Fruit fly (Drosophila melanogaster) whole organism, embryonic: ENCODE data around the gene Mis12.

ENCODE experiments used
- ATbp ChIP-seq: fragments of 200-800 bp; sonication (Bioruptor generic); optimal IDR thresholded peaks from 2 replicates; lab custom pipeline; 2017; ENCODE audit warnings: missing biosample characterization, mild to moderate bottlenecking, missing genetic modification characterization, missing genetic modification reagents
- BEAF-32 ChIP-seq: fragments of 200-800 bp; sonication (Bioruptor generic); optimal IDR thresholded peaks from 3 replicates; lab custom pipeline; 2017; ENCODE audit warnings: missing biosample characterization, missing genetic modification characterization, mild to moderate bottlenecking, moderate library complexity, missing genetic modification reagents
- CG10147 ChIP-seq: fragments of 200-800 bp; sonication (Bioruptor generic); optimal IDR thresholded peaks from 2 replicates; lab custom pipeline; 2019; ENCODE audit warnings: missing biosample characterization, mild to moderate bottlenecking, missing genetic modification characterization, moderate library complexity
- CG1024 ChIP-seq: fragments of 200-800 bp; sonication (Bioruptor generic); IDR thresholded peaks from 2 replicates; pipeline ENCODE4 v1.3.6; 2022; ENCODE audit warnings: missing biosample characterization, missing genetic modification characterization
- CG10543 ChIP-seq: fragments of 200-800 bp; sonication (Bioruptor generic); optimal IDR thresholded peaks from 3 replicates; lab custom pipeline; 2017; ENCODE audit warnings: missing biosample characterization, mild to moderate bottlenecking, missing genetic modification characterization, moderate library complexity
- CG10979 ChIP-seq: fragments of 200-800 bp; sonication (Bioruptor generic); optimal IDR thresholded peaks from 2 replicates; lab custom pipeline; 2018; ENCODE audit warnings: missing biosample characterization, mild to moderate bottlenecking, missing genetic modification characterization, moderate library complexity
- CG14667 ChIP-seq: fragments of 200-800 bp; sonication (Bioruptor generic); IDR thresholded peaks from 2 replicates; pipeline ENCODE4 v1.3.6; 2022; ENCODE audit warnings: missing biosample characterization, missing genetic modification characterization
- CG14860 ChIP-seq: fragments of 200-800 bp; sonication (Bioruptor generic); IDR thresholded peaks from 3 replicates; pipeline ENCODE4 v1.3.6; 2022; ENCODE audit warnings: missing biosample characterization, missing genetic modification characterization; ENCODE audit not compliant: partially characterized antibody
- CG15601 ChIP-seq: fragments of 200-800 bp; sonication (Bioruptor generic); optimal IDR thresholded peaks from 3 replicates; lab custom pipeline; 2019; ENCODE audit warnings: missing biosample characterization, mild to moderate bottlenecking, missing genetic modification characterization, moderate library complexity
- CG17359 ChIP-seq: fragments of 200-800 bp; sonication (Bioruptor generic); optimal IDR thresholded peaks from 3 replicates; lab custom pipeline; 2018; ENCODE audit warnings: missing biosample characterization, mild to moderate bottlenecking, missing genetic modification characterization, moderate library complexity
- CG32772 ChIP-seq: fragments of 200-800 bp; sonication (Bioruptor generic); IDR thresholded peaks from 2 replicates; pipeline ENCODE4 v1.3.6; 2022; ENCODE audit warnings: missing biosample characterization, missing genetic modification characterization
- CG34422 ChIP-seq: fragments of 200-800 bp; sonication (Bioruptor generic); IDR thresholded peaks from 3 replicates; pipeline ENCODE4 v1.3.6; 2022; ENCODE audit warnings: missing biosample characterization, missing genetic modification characterization
- CG9437 ChIP-seq: fragments of 200-800 bp; sonication (Bioruptor generic); optimal IDR thresholded peaks from 2 replicates; lab custom pipeline; 2018; ENCODE audit warnings: missing biosample characterization, mild to moderate bottlenecking, missing genetic modification characterization
- CHES-1-like ChIP-seq: fragments of 200-800 bp; sonication (Bioruptor generic); optimal IDR thresholded peaks from 2 replicates; lab custom pipeline; 2016; ENCODE audit warnings: missing biosample characterization, missing genetic modification characterization
- D ChIP-seq, 2 experiments: fragments of 200-800 bp in 1 of 2; fragments of >200 bp in 1 of 2; sonication (Bioruptor generic) in 1 of 2; optimal IDR thresholded peaks; 2 replicates in 1 of 2; 3 replicates in 1 of 2; lab custom pipeline; 2017; ENCODE audit warnings: mild to moderate bottlenecking in 1 of 2, missing biosample characterization in 1 of 2, missing genetic modification characterization in 1 of 2, missing genetic modification reagents in 1 of 2
- Dref ChIP-seq: fragments of 200-800 bp; sonication (Bioruptor generic); IDR thresholded peaks from 2 replicates; pipeline ENCODE4 v1.3.6; 2022; ENCODE audit warnings: missing biosample characterization, missing genetic modification characterization
- Ets65A ChIP-seq: fragments of 200-800 bp; sonication (Bioruptor generic); peaks from one replicate; lab custom pipeline; 2016; ENCODE audit warnings: missing biosample characterization, missing genetic modification characterization
- Lhr ChIP-seq: fragments of 200-800 bp; sonication (Bioruptor generic); optimal IDR thresholded peaks from 3 replicates; lab custom pipeline; 2017; ENCODE audit warnings: mild to moderate bottlenecking, missing biosample characterization, missing genetic modification reagents, missing genetic modification characterization
- MESR4 ChIP-seq: fragments of 200-800 bp; sonication (Bioruptor generic); optimal IDR thresholded peaks from 2 replicates; lab custom pipeline; 2018; ENCODE audit warnings: missing biosample characterization, mild to moderate bottlenecking, missing genetic modification characterization, moderate library complexity
- Pdp1 ChIP-seq, 2 experiments: fragments of 200-800 bp; sonication (Bioruptor generic); optimal IDR thresholded peaks; 3 replicates each; lab custom pipeline; 2016; ENCODE audit warnings: missing biosample characterization in 2 of 2, missing genetic modification characterization in 2 of 2, mild to moderate bottlenecking in 1 of 2, moderate library complexity in 1 of 2
- Spps ChIP-seq: fragments of 200-800 bp; sonication (Bioruptor generic); optimal IDR thresholded peaks from 2 replicates; lab custom pipeline; 2018; ENCODE audit warnings: missing biosample characterization, mild to moderate bottlenecking, missing genetic modification characterization
- Sry-β ChIP-seq: fragments of 200-800 bp; sonication (Bioruptor generic); optimal IDR thresholded peaks from 2 replicates; lab custom pipeline; 2018; ENCODE audit warnings: missing biosample characterization, mild to moderate bottlenecking, missing genetic modification characterization, moderate library complexity
- Stat92E ChIP-seq, 3 experiments: fragments of >200 bp in 2 of 3; fragments of 200-800 bp in 1 of 3; sonication (Bioruptor generic) in 1 of 3; optimal IDR thresholded peaks; 2 replicates each; lab custom pipeline; 2017 to 2019; ENCODE audit warnings: missing biosample characterization in 3 of 3, missing genetic modification characterization in 3 of 3, mild to moderate bottlenecking in 1 of 3, moderate library complexity in 1 of 3
- Trl ChIP-seq, 3 experiments: fragments of >200 bp in 2 of 3; fragments of 200-800 bp in 1 of 3; sonication (Bioruptor generic) in 1 of 3; optimal IDR thresholded peaks; 2 replicates in 1 of 3; 3 replicates in 2 of 3; lab custom pipeline; 2016 to 2017; ENCODE audit warnings: missing biosample characterization in 1 of 3, missing genetic modification characterization in 1 of 3
- cato ChIP-seq: fragments of 200-800 bp; sonication (Bioruptor generic); optimal IDR thresholded peaks from 2 replicates; lab custom pipeline; 2016; ENCODE audit warnings: missing biosample characterization, missing genetic modification characterization, borderline replicate concordance
- chm ChIP-seq: fragments of 200-800 bp; sonication (Bioruptor generic); IDR thresholded peaks from 2 replicates; pipeline ENCODE4 v1.3.6; 2022; ENCODE audit warnings: missing biosample characterization, missing genetic modification characterization
- crol ChIP-seq: fragments of 200-800 bp; sonication (Bioruptor generic); IDR thresholded peaks from 2 replicates; pipeline ENCODE4 v1.3.6; 2022; ENCODE audit warnings: missing biosample characterization, missing genetic modification characterization
- dmrt99B ChIP-seq: fragments of 200-800 bp; sonication (Bioruptor generic); optimal IDR thresholded peaks from 2 replicates; lab custom pipeline; 2018; ENCODE audit warnings: missing biosample characterization, mild to moderate bottlenecking, missing genetic modification characterization, moderate library complexity
- eve ChIP-seq, 2 experiments: fragments of >200 bp; optimal IDR thresholded peaks; 2 replicates each; lab custom pipeline; 2017; ENCODE audit warnings: missing biosample characterization in 2 of 2, missing genetic modification characterization in 2 of 2
- fu2 ChIP-seq: fragments of 200-800 bp; sonication (Bioruptor generic); optimal IDR thresholded peaks from 2 replicates; lab custom pipeline; 2016; ENCODE audit warnings: missing biosample characterization, missing genetic modification characterization
- gem ChIP-seq: fragments of 200-800 bp; sonication (Bioruptor generic); optimal IDR thresholded peaks from 2 replicates; lab custom pipeline; 2019; ENCODE audit warnings: missing biosample characterization, mild to moderate bottlenecking, missing genetic modification characterization, moderate library complexity
- grau ChIP-seq: fragments of 200-800 bp; optimal IDR thresholded peaks from 3 replicates; lab custom pipeline; 2019; ENCODE audit warnings: missing biosample characterization, mild to moderate bottlenecking, missing genetic modification characterization, moderate library complexity
- ham ChIP-seq: fragments of 200-800 bp; sonication (Bioruptor generic); IDR thresholded peaks from 2 replicates; pipeline ENCODE4 v1.3.6; 2022; ENCODE audit warnings: missing biosample characterization, missing genetic modification characterization
- her ChIP-seq: fragments of 200-800 bp; sonication (Bioruptor generic); optimal IDR thresholded peaks from 2 replicates; lab custom pipeline; 2016; ENCODE audit warnings: missing biosample characterization, missing genetic modification characterization
- kah ChIP-seq: fragments of 200-800 bp; sonication (Bioruptor generic); optimal IDR thresholded peaks from 2 replicates; lab custom pipeline; 2018; ENCODE audit warnings: missing biosample characterization, mild to moderate bottlenecking, missing genetic modification characterization
- mld ChIP-seq: fragments of 200-800 bp; sonication (Bioruptor generic); IDR thresholded peaks from 3 replicates; pipeline ENCODE4 v1.3.6; 2022; ENCODE audit warnings: missing biosample characterization, missing genetic modification characterization; ENCODE audit not compliant: partially characterized antibody
- onecut ChIP-seq: fragments of 200-800 bp; sonication (Bioruptor generic); IDR thresholded peaks from 2 replicates; pipeline ENCODE4 v1.3.6; 2022; ENCODE audit warnings: missing biosample characterization, missing genetic modification characterization
- pb ChIP-seq: fragments of 200-800 bp; sonication (Bioruptor generic); optimal IDR thresholded peaks from 3 replicates; lab custom pipeline; 2016; ENCODE audit warnings: missing biosample characterization, missing genetic modification characterization
- row ChIP-seq: fragments of 200-800 bp; sonication (Bioruptor generic); IDR thresholded peaks from 3 replicates; pipeline ENCODE4 v1.3.6; 2022; ENCODE audit warnings: missing biosample characterization, missing genetic modification characterization
- sens ChIP-seq: fragments of 200-800 bp; sonication (Bioruptor generic); peaks from one replicate; lab custom pipeline; 2016; ENCODE audit warnings: missing biosample characterization, missing genetic modification characterization
- sim ChIP-seq: fragments of 200-800 bp; sonication (Bioruptor generic); IDR thresholded peaks from 2 replicates; pipeline ENCODE4 v1.3.6; 2022; ENCODE audit warnings: missing biosample characterization, missing genetic modification characterization
- so ChIP-seq: fragments of 200-800 bp; sonication (Bioruptor generic); IDR thresholded peaks from 3 replicates; pipeline ENCODE4 v1.3.6; 2022; ENCODE audit warnings: missing biosample characterization, missing genetic modification characterization
- tna ChIP-seq: fragments of 200-800 bp; sonication (Bioruptor generic); IDR thresholded peaks from 2 replicates; pipeline ENCODE4 v1.3.6; 2022; ENCODE audit warnings: missing biosample characterization, missing genetic modification characterization; ENCODE audit not compliant: partially characterized antibody
- unc-4 ChIP-seq: fragments of 200-800 bp; sonication (Bioruptor generic); IDR thresholded peaks from 2 replicates; pipeline ENCODE4 v1.3.6; 2022; ENCODE audit warnings: missing biosample characterization, missing genetic modification characterization; ENCODE audit not compliant: partially characterized antibody

The Mis12 gene

dm6 chr3L:6979387-6980249 lies 10.8 kb upstream of the Mis12 start, which contains the start of gene Galphai (continued):
- peak; percentile 55 for TF ChIP-seq CHES-1-like (GFP tag; lab: Kevin White, UChicago)
- peak; percentile 38 for TF ChIP-seq pb (GFP tag; lab: Kevin White, UChicago)
- peak; percentile 53 for TF ChIP-seq Dref (GFP tag; lab: Robert Waterston, UW)
- TF ChIP-seq CG10543: peak; percentile 13
- TF ChIP-seq CG17359: no peak
- TF ChIP-seq Pdp1 (GFP tag; optimal IDR thresholded peaks at IDR 0.05; lab: Kevin White, UChicago): peak in 1 of 2 experiments; percentile 82
- TF ChIP-seq ATbp (GFP tag; lab: Kevin White, UChicago): no peak
- peak; percentile 20; the same call in 1 of the 3 replicates for TF ChIP-seq so (GFP tag; lab: Robert Waterston, UW)
- no peak for TF ChIP-seq tna
- TF ChIP-seq CG10147 (GFP tag; lab: Kevin White, UChicago): peak; percentile 23
- TF ChIP-seq Spps (tag; lab: Kevin White, UChicago): peak; percentile 15
- peak; percentile 41 for TF ChIP-seq unc-4 (GFP tag; lab: Robert Waterston, UW)
- peak; percentile 67 for TF ChIP-seq BEAF-32 (GFP tag; lab: Kevin White, UChicago)
- TF ChIP-seq Lhr (GFP tag; lab: Kevin White, UChicago): peak; percentile 100
- no peak for TF ChIP-seq Trl (optimal IDR thresholded peaks at IDR 0.05; lab: Kevin White, UChicago)
- TF ChIP-seq Trl (GFP tag; optimal IDR thresholded peaks at IDR 0.05; lab: Kevin White, UChicago): no peak
- TF ChIP-seq, all 482 proteins: peak for 205

- TF ChIP-seq Sry-β (no peak), ham (GFP tag; lab: Robert Waterston, UW) (no peak), CHES-1-like (GFP tag; lab: Kevin White, UChicago) (no peak), Stat92E (GFP tag; optimal IDR thresholded peaks at IDR 0.05; lab: Kevin White, UChicago) (peak in 1 of 3 experiments; percentile 20), MESR4 (GFP tag; lab: Kevin White, UChicago) (no peak), CG34422 (GFP tag; lab: Robert Waterston, UW) (no peak), CG1024 (GFP tag; lab: Robert Waterston, UW) (no peak), onecut (GFP tag; lab: Robert Waterston, UW) (no peak), D (optimal IDR thresholded peaks at IDR 0.05; lab: Kevin White, UChicago) (peak; percentile 25), D (GFP tag; optimal IDR thresholded peaks at IDR 0.05; lab: Kevin White, UChicago) (no peak), her (GFP tag; lab: Kevin White, UChicago) (no peak), mld (GFP tag; lab: Robert Waterston, UW) (no peak), kah (peak; percentile 81), eve (GFP tag; optimal IDR thresholded peaks at IDR 0.05; lab: Kevin White, UChicago) (peak in 1 of 2 experiments; percentile 61), sens (GFP tag; lab: Kevin White, UChicago) (peak; percentile 58), sim (GFP tag; lab: Robert Waterston, UW) (no peak), cato (GFP tag; lab: Kevin White, UChicago) (no peak), row (0 out of 3 replicates have a peak, but pooled peaks have one; percentile 10), gem (tag; lab: Kevin White, UChicago) (peak; percentile 8), fu2 (GFP tag; lab: Kevin White, UChicago) (no peak), CG14667 (GFP tag; lab: Robert Waterston, UW) (no peak), CG32772 (GFP tag; lab: Robert Waterston, UW) (0 out of 2 replicates have a peak, but pooled peaks have one; percentile 6), Ets65A (GFP tag; lab: Kevin White, UChicago) (no peak), Pdp1 (GFP tag; optimal IDR thresholded peaks at IDR 0.05; lab: Kevin White, UChicago) (peak in 1 of 2 experiments; percentile 95), grau (tag; lab: Kevin White, UChicago) (peak; percentile 75), CG14860 (GFP tag; lab: Robert Waterston, UW) (no peak), crol (GFP tag; lab: Robert Waterston, UW) (no peak), chm (GFP tag; lab: Robert Waterston, UW) (0 out of 2 replicates have a peak, but pooled peaks have one; percentile 24), CG9437 (GFP tag; lab: Kevin White, UChicago) (no peak), CG10979 (peak; percentile 11), CG15601 (tag; lab: Kevin White, UChicago) (peak; percentile 94), dmrt99B (tag; lab: Kevin White, UChicago) (no peak)
Observed at dm6 chr3L:6978757-6979386, 10.0 kb upstream of the Mis12 start.
